Worm (Caenorhabditis elegans) whole organism, L1 larva: ENCODE data around the gene col-72.

Source experiments
- Y116A8C.19 ChIP-seq: sonication (generic microtip); optimal IDR thresholded peaks from 2 replicates; lab custom pipeline; 2016; ENCODE audit warnings: missing compliant biosample characterization, missing genetic modification characterization, borderline replicate concordance
- aha-1 ChIP-seq: fragments of 150-350 bp; optimal IDR thresholded peaks from 2 replicates; lab custom pipeline; 2014; ENCODE audit warnings: missing biosample characterization, missing genetic modification characterization
- alr-1 ChIP-seq: fragments of 200-800 bp; sonication (Bioruptor generic); optimal IDR thresholded peaks from 2 replicates; lab custom pipeline; 2018; ENCODE audit warnings: borderline replicate concordance, mild to moderate bottlenecking, missing genetic modification characterization, missing compliant biosample characterization
- aly-2 ChIP-seq: fragments of 150-350 bp; optimal IDR thresholded peaks from 2 replicates; lab custom pipeline; 2014; ENCODE audit warnings: missing biosample characterization, missing genetic modification characterization
- ama-1 ChIP-seq: fragments of 150-350 bp; optimal IDR thresholded peaks from 2 replicates; lab custom pipeline; 2014
- blmp-1 ChIP-seq: fragments of 150-350 bp; optimal IDR thresholded peaks from 2 replicates; lab custom pipeline; 2014; ENCODE audit warnings: missing biosample characterization, missing genetic modification characterization
- ceh-88 ChIP-seq: fragments of 200-800 bp; sonication (Bioruptor generic); IDR thresholded peaks from 2 replicates; pipeline ENCODE4 v1.3.6; 2022; ENCODE audit warnings: missing genetic modification characterization, missing compliant biosample characterization
- ceh-90 ChIP-seq: sonication (generic microtip); optimal IDR thresholded peaks from 2 replicates; lab custom pipeline; 2016; ENCODE audit warnings: missing genetic modification characterization, missing compliant biosample characterization
- ces-1 ChIP-seq: fragments of 150-350 bp; optimal IDR thresholded peaks from 2 replicates; lab custom pipeline; 2014; ENCODE audit warnings: missing biosample characterization, missing genetic modification reagents, missing genetic modification characterization
- dpl-1 ChIP-seq, 3 experiments: fragments of 150-350 bp in 2 of 3; sonication (generic microtip) in 1 of 3; optimal IDR thresholded peaks; 2 replicates each; lab custom pipeline; 2014 to 2017; ENCODE audit warnings: missing biosample characterization in 3 of 3, missing genetic modification characterization in 3 of 3, missing genetic modification reagents in 3 of 3
- dsc-1 ChIP-seq: sonication (generic microtip); optimal IDR thresholded peaks from 2 replicates; lab custom pipeline; 2016; ENCODE audit warnings: mild to moderate bottlenecking, missing genetic modification characterization, missing compliant biosample characterization
- efl-1 ChIP-seq, 4 experiments: fragments of 150-350 bp; optimal IDR thresholded peaks in 3 of 4; peaks in 1 of 4; 1 replicate in 1 of 4; 2 replicates in 3 of 4; lab custom pipeline; 2014; ENCODE audit warnings: missing biosample characterization in 2 of 4, missing genetic modification characterization in 2 of 4, missing genetic modification reagents in 2 of 4
- elt-2 ChIP-seq: sonication (generic microtip); optimal IDR thresholded peaks from 2 replicates; lab custom pipeline; 2016; ENCODE audit warnings: missing genetic modification characterization, mild to moderate bottlenecking, inconsistent platforms, missing compliant biosample characterization, missing genetic modification reagents
- elt-3 ChIP-seq, 6 experiments: fragments of 150-350 bp in 1 of 6; sonication (generic microtip); optimal IDR thresholded peaks; 2 replicates each; lab custom pipeline; 2017 to 2018; ENCODE audit warnings: missing biosample characterization in 6 of 6, missing genetic modification characterization in 6 of 6, inconsistent platforms in 1 of 6
- ets-5 ChIP-seq: fragments of 200-800 bp; sonication (Bioruptor generic); IDR thresholded peaks from 2 replicates; pipeline ENCODE4 v1.3.6; 2022; ENCODE audit warnings: missing genetic modification characterization, missing compliant biosample characterization
- fkh-10 ChIP-seq: sonication (generic microtip); optimal IDR thresholded peaks from 2 replicates; lab custom pipeline; 2017; ENCODE audit warnings: missing biosample characterization, missing genetic modification reagents, missing genetic modification characterization
- fkh-4 ChIP-seq: sonication (generic microtip); optimal IDR thresholded peaks from 2 replicates; lab custom pipeline; 2016; ENCODE audit warnings: missing compliant biosample characterization, missing genetic modification characterization, borderline replicate concordance
- fkh-8 ChIP-seq: sonication (generic microtip); optimal IDR thresholded peaks from 2 replicates; lab custom pipeline; 2016; ENCODE audit warnings: mild to moderate bottlenecking, missing genetic modification characterization, missing compliant biosample characterization
- fos-1 ChIP-seq: fragments of 150-350 bp; optimal IDR thresholded peaks from 2 replicates; lab custom pipeline; 2014; ENCODE audit warnings: missing biosample characterization, missing genetic modification characterization
- hlh-17 ChIP-seq: fragments of 200-800 bp; sonication (Bioruptor generic); optimal IDR thresholded peaks from 2 replicates; lab custom pipeline; 2018; ENCODE audit warnings: missing genetic modification characterization, mild to moderate bottlenecking, missing compliant biosample characterization, moderate library complexity, borderline replicate concordance
- irx-1 ChIP-seq: sonication (generic microtip); optimal IDR thresholded peaks from 2 replicates; lab custom pipeline; 2016; ENCODE audit warnings: missing genetic modification characterization, missing compliant biosample characterization
- isw-1 ChIP-seq: fragments of 200-800 bp; sonication (Bioruptor generic); IDR thresholded peaks from 2 replicates; pipeline ENCODE4 v1.3.6; 2022; ENCODE audit warnings: missing genetic modification characterization, missing compliant biosample characterization
- lin-35 ChIP-seq, 2 experiments: fragments of 150-350 bp; optimal IDR thresholded peaks; 2 replicates each; lab custom pipeline; 2014; ENCODE audit warnings: missing biosample characterization in 2 of 2, missing genetic modification characterization in 2 of 2, missing genetic modification reagents in 2 of 2
- mab-9 ChIP-seq: fragments of 200-800 bp; sonication (Bioruptor generic); IDR thresholded peaks from 2 replicates; pipeline ENCODE4 v1.3.6; 2022; ENCODE audit warnings: missing genetic modification reagents, missing genetic modification characterization, missing compliant biosample characterization
- mef-2 ChIP-seq: fragments of 150-350 bp; optimal IDR thresholded peaks from 2 replicates; lab custom pipeline; 2014; ENCODE audit warnings: missing biosample characterization, missing genetic modification characterization
- nhr-11 ChIP-seq: fragments of 150-350 bp; optimal IDR thresholded peaks from 2 replicates; lab custom pipeline; 2014; ENCODE audit warnings: missing biosample characterization, missing genetic modification characterization
- nhr-19 ChIP-seq: fragments of 200-800 bp; sonication (Bioruptor generic); conservative IDR thresholded peaks from 2 replicates; pipeline ENCODE4 v1.3.6; 2022; ENCODE audit warnings: missing genetic modification characterization, missing compliant biosample characterization
- nhr-20 ChIP-seq: sonication (generic microtip); optimal IDR thresholded peaks from 2 replicates; lab custom pipeline; 2016; ENCODE audit warnings: mild to moderate bottlenecking, missing genetic modification characterization, missing compliant biosample characterization
- nhr-237 ChIP-seq: fragments of 150-350 bp; optimal IDR thresholded peaks from 2 replicates; lab custom pipeline; 2014; ENCODE audit warnings: missing biosample characterization, missing genetic modification characterization
- nhr-71 ChIP-seq: sonication (generic microtip); optimal IDR thresholded peaks from 2 replicates; lab custom pipeline; 2016; ENCODE audit warnings: mild to moderate bottlenecking, missing genetic modification characterization, moderate library complexity, missing compliant biosample characterization
- nhr-85 ChIP-seq: sonication (generic microtip); peaks from one replicate; lab custom pipeline; 2016; ENCODE audit warnings: missing genetic modification characterization, inconsistent platforms, missing compliant biosample characterization
- nhr-90 ChIP-seq: sonication (generic microtip); optimal IDR thresholded peaks from 2 replicates; lab custom pipeline; 2016; ENCODE audit warnings: mild to moderate bottlenecking, missing genetic modification characterization, missing compliant biosample characterization; ENCODE audit not compliant: poor library complexity
- skn-1 ChIP-seq: fragments of 150-350 bp; optimal IDR thresholded peaks from 2 replicates; lab custom pipeline; 2014; ENCODE audit warnings: missing biosample characterization, missing genetic modification characterization
- snpc-4 ChIP-seq: fragments of 150-350 bp; optimal IDR thresholded peaks from 2 replicates; lab custom pipeline; 2014; ENCODE audit warnings: missing biosample characterization, missing genetic modification characterization
- snu-23 ChIP-seq: sonication (generic microtip); optimal IDR thresholded peaks from 2 replicates; lab custom pipeline; 2016; ENCODE audit warnings: missing genetic modification characterization, missing compliant biosample characterization
- sox-4 ChIP-seq: sonication (generic microtip); optimal IDR thresholded peaks from 2 replicates; lab custom pipeline; 2016; ENCODE audit warnings: missing genetic modification characterization, missing compliant biosample characterization
- sup-37 ChIP-seq: fragments of 200-800 bp; sonication (Bioruptor generic); optimal IDR thresholded peaks from 2 replicates; lab custom pipeline; 2018; ENCODE audit warnings: mild to moderate bottlenecking, missing genetic modification characterization, missing compliant biosample characterization
- unc-86 ChIP-seq: sonication (generic microtip); optimal IDR thresholded peaks from 2 replicates; lab custom pipeline; 2016; ENCODE audit warnings: missing genetic modification characterization, missing compliant biosample characterization
- unc-98 ChIP-seq: fragments of 200-800 bp; sonication (Bioruptor generic); IDR thresholded peaks from 2 replicates; pipeline ENCODE4 v1.3.6; 2022; ENCODE audit warnings: missing genetic modification characterization, missing compliant biosample characterization
- vab-15 ChIP-seq: sonication (generic microtip); optimal IDR thresholded peaks from 2 replicates; lab custom pipeline; 2017; ENCODE audit warnings: missing genotype, mild to moderate bottlenecking, missing genetic modification characterization, missing compliant biosample characterization
- zag-1 ChIP-seq: fragments of 150-350 bp; optimal IDR thresholded peaks from 2 replicates; lab custom pipeline; 2014; ENCODE audit warnings: missing biosample characterization, missing genetic modification characterization
- zip-4 ChIP-seq: fragments of 200-800 bp; sonication (Bioruptor generic); optimal IDR thresholded peaks from 2 replicates; lab custom pipeline; 2018; ENCODE audit warnings: mild to moderate bottlenecking, missing genetic modification characterization, moderate library complexity, missing compliant biosample characterization

col-72 gene

ce11 chrII:3482231-3482630, 41.8 kb downstream of the col-72 start, which contains the start of gene smu-2 (continued):
- TF ChIP-seq lin-35 (GFP tag; optimal IDR thresholded peaks at IDR 0.05; lab: Kevin White, UChicago) (peak; percentile 51 to 70), nhr-11 (tag; lab: Kevin White, UChicago) (no peak), mab-9 (GFP tag; lab: Robert Waterston, UW) (peak; percentile 54), elt-2 (tag; lab: Kevin White, UChicago) (peak; percentile 48), skn-1 (peak; percentile 37), sup-37 (GFP tag; lab: Kevin White, UChicago) (no peak), zag-1 (tag; lab: Kevin White, UChicago) (no peak), snpc-4 (peak; percentile 41), ceh-88 (no peak), irx-1 (tag; lab: Kevin White, UChicago) (peak; percentile 82), alr-1 (tag; lab: Kevin White, UChicago) (no peak), efl-1 (optimal IDR thresholded peaks at IDR 0.05; lab: Kevin White, UChicago) (peak; percentile 71 to 73), efl-1 (GFP tag; optimal IDR thresholded peaks at IDR 0.05 in 1 of 2; lab: Kevin White, UChicago) (peak; percentile 71 to 96), aly-2 (no peak), zip-4 (GFP tag; lab: Kevin White, UChicago) (no peak), ets-5 (GFP tag; lab: Robert Waterston, UW) (no peak), fos-1 (no peak), hlh-17 (GFP tag; lab: Kevin White, UChicago) (no peak), elt-3 (tag; optimal IDR thresholded peaks at IDR 0.05; lab: Kevin White, UChicago) (no peak), unc-98 (GFP tag; lab: Robert Waterston, UW) (peak; percentile 68), ces-1 (GFP tag; lab: Kevin White, UChicago) (peak; percentile 70), unc-86 (tag; lab: Kevin White, UChicago) (peak; percentile 49), dpl-1 (GFP tag; optimal IDR thresholded peaks at IDR 0.05; lab: Kevin White, UChicago) (peak; percentile 50 to 73 (median 64)), ama-1 (lab: Kevin White, UChicago) (no peak), mef-2 (tag; lab: Kevin White, UChicago) (no peak), nhr-20 (tag; lab: Kevin White, UChicago) (peak; percentile 56), nhr-19 (GFP tag; lab: Robert Waterston, UW) (peak; percentile 57), nhr-71 (tag; lab: Kevin White, UChicago) (no peak), isw-1 (GFP tag; lab: Robert Waterston, UW) (peak; percentile 68), nhr-237 (peak; percentile 39)

ce11 chrII:3481584-3481983, 42.4 kb downstream of the col-72 start, which contains the start of gene Y49F6B.8:
Gene Y49F6B.8, minus strand, starts transcription at chrII:3481684.
- no peak for TF ChIP-seq dpl-1 (GFP tag; optimal IDR thresholded peaks at IDR 0.05; lab: Kevin White, UChicago)
- no peak for TF ChIP-seq ces-1 (GFP tag; lab: Kevin White, UChicago)
- TF ChIP-seq nhr-90 (tag; lab: Kevin White, UChicago): no peak
- no peak for TF ChIP-seq ama-1 (lab: Kevin White, UChicago)
- no peak for TF ChIP-seq fkh-8 (tag; lab: Kevin White, UChicago)
- TF ChIP-seq dsc-1 (tag; lab: Kevin White, UChicago): no peak
- TF ChIP-seq sox-4 (tag; lab: Kevin White, UChicago): no peak
- TF ChIP-seq nhr-19 (GFP tag; lab: Robert Waterston, UW): no peak
- TF ChIP-seq fkh-4: no peak
- TF ChIP-seq vab-15 (tag; lab: Kevin White, UChicago): no peak
- no peak for TF ChIP-seq Y116A8C.19 (tag; lab: Kevin White, UChicago)
- no peak for TF ChIP-seq elt-3 (tag; optimal IDR thresholded peaks at IDR 0.05; lab: Kevin White, UChicago)
- no peak for TF ChIP-seq blmp-1 (tag; lab: Kevin White, UChicago)
- no peak for TF ChIP-seq ceh-90 (tag; lab: Kevin White, UChicago)
- TF ChIP-seq snu-23: no peak
- TF ChIP-seq nhr-85 (tag; lab: Kevin White, UChicago): no peak
- TF ChIP-seq aha-1 (tag; lab: Kevin White, UChicago): no peak
- TF ChIP-seq zip-4 (GFP tag; lab: Kevin White, UChicago): no peak
- TF ChIP-seq fkh-10: no peak
- TF ChIP-seq, all 84 proteins: peak for 0
